Worm (Caenorhabditis elegans) whole organism, L4/young adult: ENCODE results near the gene R01H2.4.

ENCODE experiments used
- W03F9.2 ChIP-seq: fragments of 150-350 bp; optimal IDR thresholded peaks from 2 replicates; lab custom pipeline; 2014; ENCODE audit warnings: missing biosample characterization, missing genetic modification characterization
- dao-5 ChIP-seq: sonication (generic microtip); optimal IDR thresholded peaks from 2 replicates; lab custom pipeline; 2016; ENCODE audit warnings: missing genotype, missing genetic modification characterization, moderate library complexity, missing compliant biosample characterization
- him-1 ChIP-seq: sonication (generic microtip); optimal IDR thresholded peaks from 2 replicates; lab custom pipeline; 2016; ENCODE audit warnings: missing genotype, missing genetic modification reagents, missing genetic modification characterization, missing compliant biosample characterization

DNA sequence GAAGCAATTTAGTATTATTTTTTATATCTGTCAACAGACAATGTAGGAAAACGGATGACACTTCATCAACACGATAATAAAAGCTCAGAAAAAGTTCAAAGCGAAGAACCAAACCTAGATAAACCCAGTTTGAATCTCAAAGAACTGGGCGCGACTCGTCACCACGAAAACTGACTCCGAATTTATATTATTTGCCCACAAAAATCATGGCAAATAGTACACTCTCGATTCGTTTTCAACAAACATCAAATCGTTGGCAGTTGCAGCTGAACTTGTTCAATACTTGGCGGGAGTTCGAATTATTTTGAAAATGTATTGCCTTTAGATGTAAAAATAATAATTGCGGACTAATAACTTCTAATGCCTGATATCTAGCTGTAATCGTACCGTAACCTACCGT lies 19.0 kb upstream of the R01H2.4 start:
- no peak for TF ChIP-seq him-1
- no peak for TF ChIP-seq dao-5
- no peak for TF ChIP-seq W03F9.2 (tag; lab: Kevin White, UChicago)
